Fruit fly (Drosophila melanogaster): ENCODE data around the gene CG4461.

The CG4461 gene

DNA sequence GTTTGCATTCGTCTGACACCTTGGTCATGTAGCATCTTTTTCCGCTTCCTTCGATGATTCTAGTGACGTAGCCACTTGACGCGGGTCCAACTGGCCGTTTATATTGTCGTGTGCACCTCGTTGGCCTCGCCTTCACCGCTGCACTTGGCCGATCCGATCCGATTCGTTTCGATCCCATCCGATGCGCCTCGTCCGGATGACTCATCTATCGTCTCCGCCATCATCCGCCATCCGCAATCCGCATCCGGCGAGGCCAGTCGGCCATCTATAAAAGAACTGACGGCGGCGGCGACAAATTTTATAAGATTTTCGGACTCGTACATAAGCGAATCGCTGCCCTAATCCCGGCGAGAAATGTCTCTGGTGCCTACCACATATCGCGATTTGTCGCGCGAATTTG is at the start of gene CG4461:
CG4461 (plus strand) TSS at position 301 of the 400 bp plus-strand sequence.
- no peak for TF ChIP-seq spab (GFP tag; optimal IDR thresholded peaks at IDR 0.05)
- no peak for TF ChIP-seq acj6 (GFP tag; optimal IDR thresholded peaks at IDR 0.05)
- TF ChIP-seq CG8319 (GFP tag; optimal IDR thresholded peaks at IDR 0.05) = no peak
- TF ChIP-seq fd59A (GFP tag; optimal IDR thresholded peaks at IDR 0.05) = no peak
- TF ChIP-seq Smox (GFP tag; optimal IDR thresholded peaks at IDR 0.05) = no peak
- TF ChIP-seq achi (GFP tag; optimal IDR thresholded peaks at IDR 0.05) = no peak
- TF ChIP-seq CG7368 (GFP tag; optimal IDR thresholded peaks at IDR 0.05) = no peak
- TF ChIP-seq CG8119 (GFP tag; IDR thresholded peaks at IDR 0.05) = no peak
- TF ChIP-seq CG1621 (tag; optimal IDR thresholded peaks at IDR 0.05) = no peak
- TF ChIP-seq Gug (GFP tag; IDR thresholded peaks at IDR 0.05) = no peak
- no peak for TF ChIP-seq CG6276 (GFP tag; optimal IDR thresholded peaks at IDR 0.05)
- no peak for TF ChIP-seq pdm3 (GFP tag; optimal IDR thresholded peaks at IDR 0.05)
- no peak for TF ChIP-seq Hr38 (GFP tag; optimal IDR thresholded peaks at IDR 0.05)
- TF ChIP-seq CG6163 (GFP tag; IDR thresholded peaks at IDR 0.05) = no peak
- no peak for TF ChIP-seq ss (GFP tag; optimal IDR thresholded peaks at IDR 0.05)
- TF ChIP-seq Hr39 (GFP tag; optimal IDR thresholded peaks at IDR 0.05) = no peak
- no peak for TF ChIP-seq dsx (GFP tag; optimal IDR thresholded peaks at IDR 0.05; ENCODE audit: poor library complexity, severe bottlenecking)
- no peak for TF ChIP-seq CG31627 (GFP tag; optimal IDR thresholded peaks at IDR 0.05)
- no peak for TF ChIP-seq CG6792 (GFP tag; optimal IDR thresholded peaks at IDR 0.05)

DNA sequence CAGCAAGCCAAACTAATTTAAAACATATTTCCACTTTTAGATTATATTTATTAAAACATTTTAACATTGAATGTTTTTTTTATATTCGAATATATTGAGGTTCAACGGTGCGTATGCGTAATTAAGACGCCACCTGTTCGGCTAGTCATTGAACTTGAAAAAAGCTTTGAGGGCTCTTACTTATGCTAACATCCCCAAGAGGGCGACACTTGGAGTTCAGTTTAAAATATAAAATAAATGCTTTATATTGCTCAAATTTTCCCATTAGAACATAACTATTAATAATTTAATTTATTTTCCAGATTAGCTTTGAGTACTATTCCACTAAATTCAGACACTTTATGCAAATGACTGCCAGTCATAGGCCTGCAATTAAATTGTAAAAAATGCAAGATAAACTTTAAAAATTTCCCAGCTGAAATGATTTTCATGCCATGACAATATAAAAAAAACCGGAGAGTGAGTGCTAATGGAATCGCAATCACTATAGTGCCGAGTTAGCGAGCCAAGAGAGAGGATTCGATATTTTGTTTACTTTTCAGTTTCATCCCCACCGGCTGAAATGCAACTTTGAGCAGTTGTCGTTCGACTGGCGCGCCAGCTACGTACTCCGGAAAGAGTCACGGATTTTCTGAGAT is 41.4 kb upstream of the CG4461 start, which contains the start of gene PGRP-LA:
PGRP-LA (plus strand) TSS at position 588 of the 638 bp plus-strand sequence.
- TF ChIP-seq fkh (GFP tag; optimal IDR thresholded peaks at IDR 0.05) (no peak), lz (GFP tag; optimal IDR thresholded peaks at IDR 0.05) (peak; percentile 41), CG31627 (GFP tag; optimal IDR thresholded peaks at IDR 0.05) (peak; percentile 18), spab (GFP tag; optimal IDR thresholded peaks at IDR 0.05) (no peak), CG6808 (GFP tag; optimal IDR thresholded peaks at IDR 0.05) (no peak), acj6 (GFP tag; optimal IDR thresholded peaks at IDR 0.05) (peak; percentile 33), Hr4 (GFP tag; optimal IDR thresholded peaks at IDR 0.05) (peak; percentile 26), Sox102F (GFP tag; optimal IDR thresholded peaks at IDR 0.05) (peak; percentile 31), CG4318 (GFP tag; optimal IDR thresholded peaks at IDR 0.05) (no peak), Hr39 (GFP tag; optimal IDR thresholded peaks at IDR 0.05) (peak; percentile 5), salr (GFP tag; optimal IDR thresholded peaks at IDR 0.05) (no peak), cyc (GFP tag; optimal IDR thresholded peaks at IDR 0.05) (peak; percentile 44), Met (GFP tag; optimal IDR thresholded peaks at IDR 0.05) (peak; percentile 45), Lpt (GFP tag; optimal IDR thresholded peaks at IDR 0.05) (no peak), CG8319 (GFP tag; optimal IDR thresholded peaks at IDR 0.05) (no peak), dsx (GFP tag; optimal IDR thresholded peaks at IDR 0.05; ENCODE audit: poor library complexity, severe bottlenecking) (no peak), CG34406 (GFP tag; optimal IDR thresholded peaks at IDR 0.05) (no peak), CG11762 (GFP tag; optimal IDR thresholded peaks at IDR 0.05; ENCODE audit: insufficient read depth) (no peak), CG6854 (GFP tag; optimal IDR thresholded peaks at IDR 0.05) (no peak), Eip78C (GFP tag) (peak; percentile 69), pdm3 (GFP tag; optimal IDR thresholded peaks at IDR 0.05) (peak; percentile 44), fd59A (GFP tag; optimal IDR thresholded peaks at IDR 0.05) (no peak), achi (GFP tag; optimal IDR thresholded peaks at IDR 0.05) (peak; percentile 10), Hr38 (GFP tag; optimal IDR thresholded peaks at IDR 0.05) (no peak), CG6163 (GFP tag; IDR thresholded peaks at IDR 0.05) (peak; percentile 21; the same call in 1 of the 3 replicates), OdsH (GFP tag; optimal IDR thresholded peaks at IDR 0.05) (peak; percentile 37), topi (GFP tag; optimal IDR thresholded peaks at IDR 0.05) (peak; percentile 21), Ets96B (tag; optimal IDR thresholded peaks at IDR 0.05) (no peak), Sox14 (GFP tag; optimal IDR thresholded peaks at IDR 0.05) (peak; percentile 10), CG3919 (GFP tag; optimal IDR thresholded peaks at IDR 0.05) (peak; percentile 57), CG3032 (tag; optimal IDR thresholded peaks at IDR 0.05) (no peak), CG8632 (GFP tag; optimal IDR thresholded peaks at IDR 0.05) (no peak)
